Worm (Caenorhabditis elegans): ENCODE results near the gene F22B5.4.

ce11 chrII:8417059-8417668 is 32.3 kb upstream of the F22B5.4 start, which contains the start of gene fdgt-2:
- no peak for TF ChIP-seq nhr-23 (tag; optimal IDR thresholded peaks at IDR 0.05)
- no peak for TF ChIP-seq unc-62 (GFP tag; optimal IDR thresholded peaks at IDR 0.05)
- TF ChIP-seq nhr-12 (tag; optimal IDR thresholded peaks at IDR 0.05): no peak
- no peak for TF ChIP-seq R02D3.7 (tag; optimal IDR thresholded peaks at IDR 0.05)
- TF ChIP-seq ztf-4 (tag; optimal IDR thresholded peaks at IDR 0.05): no peak
- no peak for TF ChIP-seq sem-4 (tag; optimal IDR thresholded peaks at IDR 0.05)
- TF ChIP-seq peb-1 (tag; optimal IDR thresholded peaks at IDR 0.05): no peak
- no peak for TF ChIP-seq ZK546.5 (tag; optimal IDR thresholded peaks at IDR 0.05)

Data from whole organism, L2 larva.